Worm (Caenorhabditis elegans) whole organism, L3 larva: ENCODE data around the gene cup-4.

ENCODE experiments used
- aly-2 ChIP-seq: fragments of 150-350 bp; optimal IDR thresholded peaks from 2 replicates; lab custom pipeline; 2014; ENCODE audit warnings: missing biosample characterization, missing genetic modification characterization
- fkh-10 ChIP-seq: sonication (generic microtip); optimal IDR thresholded peaks from 2 replicates; lab custom pipeline; 2017; ENCODE audit warnings: missing biosample characterization, missing genetic modification reagents, missing genetic modification characterization
- nhr-76 ChIP-seq: fragments of 150-350 bp; sonication (generic microtip); optimal IDR thresholded peaks from 5 replicates; lab custom pipeline; 2014; ENCODE audit warnings: missing biosample characterization, missing genetic modification characterization
- tbx-2 ChIP-seq: sonication (generic microtip); optimal IDR thresholded peaks from 2 replicates; lab custom pipeline; 2016; ENCODE audit warnings: mild to moderate bottlenecking, missing genetic modification characterization, missing compliant biosample characterization

DNA sequence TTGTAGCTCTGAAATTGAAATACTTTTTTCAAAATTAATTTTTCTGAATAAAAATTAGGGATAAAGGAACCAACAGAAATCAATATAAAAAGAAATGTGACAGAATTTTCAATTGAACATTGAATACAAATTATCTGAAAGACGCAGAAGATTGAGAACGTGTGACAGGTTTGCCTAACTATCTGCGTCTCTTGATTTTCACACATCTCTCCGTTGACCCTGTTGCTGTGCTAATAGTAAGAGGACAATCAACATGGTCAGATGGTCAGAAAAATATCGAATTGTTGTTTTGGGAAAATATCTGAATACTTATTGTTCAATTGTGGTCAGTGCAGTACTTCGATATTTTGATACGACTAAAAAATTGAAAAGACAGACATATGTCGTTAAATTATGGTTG is 45.3 kb downstream of the cup-4 start, which contains the start of gene ZK688.7:
- TF ChIP-seq aly-2 (no peak), tbx-2 (tag; lab: Kevin White, UChicago) (no peak), nhr-76 (no peak), fkh-10 (no peak)
